Worm (Caenorhabditis elegans): ENCODE data around the gene ZK546.19.
"Not testable (repeated sequence)": the region's sequence is repeated elsewhere in the genome, so short reads cannot be mapped to it uniquely, and the experiment has no call there.

DNA sequence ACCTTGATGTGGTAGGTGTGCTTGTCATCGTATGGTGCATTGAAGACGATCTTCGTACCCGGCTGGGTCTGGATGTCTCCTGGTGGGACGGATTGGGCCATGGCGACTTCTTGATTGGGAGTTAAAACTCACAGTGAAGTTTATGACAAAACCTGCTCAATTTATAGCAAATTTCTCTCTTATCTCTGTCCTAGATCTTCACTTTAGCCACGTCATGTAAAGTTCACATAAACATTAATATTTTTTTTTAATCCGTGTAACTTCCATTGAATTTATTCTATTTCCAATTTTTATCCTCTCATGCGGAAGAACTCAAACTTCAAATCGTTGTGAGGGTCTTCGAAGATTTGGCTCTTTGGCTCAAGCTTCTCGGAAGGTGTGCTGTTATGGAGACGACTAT lies 25.1 kb upstream of the ZK546.19 start, which contains the start of gene msp-31:
- not testable (repeated sequence) for TF ChIP-seq blmp-1 (tag; optimal IDR thresholded peaks at IDR 0.05); lin-13 (tag; optimal IDR thresholded peaks at IDR 0.05); mep-1 (tag; optimal IDR thresholded peaks at IDR 0.05); nhr-12 (tag; optimal IDR thresholded peaks at IDR 0.05); snpc-4 (tag; optimal IDR thresholded peaks at IDR 0.05); ztf-11 (tag; optimal IDR thresholded peaks at IDR 0.05); ces-1 (GFP tag; optimal IDR thresholded peaks at IDR 0.05)
